Fruit fly (Drosophila melanogaster) whole organism, embryonic: ENCODE results near the gene aru.

ENCODE experiments used
- Aef1 ChIP-seq: fragments of 200-800 bp; sonication (Bioruptor generic); IDR thresholded peaks from 3 replicates; pipeline ENCODE4 v1.3.6; 2022; ENCODE audit warnings: missing biosample characterization, missing genetic modification characterization
- Atf6 ChIP-seq: fragments of 200-800 bp; sonication (Bioruptor generic); IDR thresholded peaks from 2 replicates; pipeline ENCODE4 v1.3.6; 2022; ENCODE audit warnings: missing biosample characterization, missing genetic modification characterization
- B-H2 ChIP-seq: fragments of 200-800 bp; sonication (Bioruptor generic); optimal IDR thresholded peaks from 2 replicates; lab custom pipeline; 2018; ENCODE audit warnings: missing biosample characterization, mild to moderate bottlenecking, missing genetic modification characterization
- CG10267 ChIP-seq: fragments of 200-800 bp; sonication (Bioruptor generic); optimal IDR thresholded peaks from 2 replicates; lab custom pipeline; 2018; ENCODE audit warnings: missing biosample characterization, mild to moderate bottlenecking, missing genetic modification characterization, moderate library complexity
- CG10274 ChIP-seq: fragments of 200-800 bp; sonication (Bioruptor generic); optimal IDR thresholded peaks from 3 replicates; lab custom pipeline; 2017; ENCODE audit warnings: missing biosample characterization, mild to moderate bottlenecking, missing genetic modification characterization
- CG12659 ChIP-seq: fragments of 200-800 bp; sonication (Bioruptor generic); optimal IDR thresholded peaks from 3 replicates; lab custom pipeline; 2017; ENCODE audit warnings: mild to moderate bottlenecking, missing biosample characterization, missing genetic modification reagents, missing genetic modification characterization
- CG12744 ChIP-seq: fragments of 200-800 bp; sonication (Bioruptor generic); optimal IDR thresholded peaks from 2 replicates; lab custom pipeline; 2016; ENCODE audit warnings: missing biosample characterization, missing genetic modification characterization
- CG13624 ChIP-seq: fragments of 200-800 bp; sonication (Bioruptor generic); optimal IDR thresholded peaks from 2 replicates; lab custom pipeline; 2016; ENCODE audit warnings: missing biosample characterization, missing genetic modification characterization
- CG1603 ChIP-seq: fragments of 200-800 bp; sonication (Bioruptor generic); optimal IDR thresholded peaks from 2 replicates; lab custom pipeline; 2019; ENCODE audit warnings: missing biosample characterization, mild to moderate bottlenecking, missing genetic modification characterization, moderate library complexity
- CG16779 ChIP-seq: fragments of 200-800 bp; sonication (Bioruptor generic); IDR thresholded peaks from 2 replicates; pipeline ENCODE4 v1.3.6; 2022; ENCODE audit warnings: missing biosample characterization, missing genetic modification characterization
- CG16863 ChIP-seq: fragments of 200-800 bp; sonication (Bioruptor generic); optimal IDR thresholded peaks from 3 replicates; lab custom pipeline; 2016; ENCODE audit warnings: missing biosample characterization, missing genetic modification characterization
- CG17328 ChIP-seq: fragments of 200-800 bp; sonication (Bioruptor generic); IDR thresholded peaks from 2 replicates; pipeline ENCODE4 v1.3.6; 2022; ENCODE audit warnings: missing biosample characterization, missing genetic modification characterization
- CG17612 ChIP-seq: fragments of 200-800 bp; sonication (Bioruptor generic); IDR thresholded peaks from 2 replicates; pipeline ENCODE4 v1.3.6; 2022; ENCODE audit warnings: missing biosample characterization, missing genetic modification characterization
- CG18476 ChIP-seq: fragments of 200-800 bp; sonication (Bioruptor generic); optimal IDR thresholded peaks from 2 replicates; lab custom pipeline; 2016; ENCODE audit warnings: missing biosample characterization, mild to moderate bottlenecking, missing genetic modification characterization
- CG18619 ChIP-seq: fragments of 200-800 bp; sonication (Bioruptor generic); optimal IDR thresholded peaks from 3 replicates; lab custom pipeline; 2017; ENCODE audit warnings: missing biosample characterization, mild to moderate bottlenecking, missing genetic modification characterization
- CG2678 ChIP-seq: fragments of 200-800 bp; sonication (Bioruptor generic); optimal IDR thresholded peaks from 3 replicates; lab custom pipeline; 2019; ENCODE audit warnings: missing biosample characterization, mild to moderate bottlenecking, missing genetic modification characterization, moderate library complexity
- CG4617 ChIP-seq: fragments of 200-800 bp; sonication (Bioruptor generic); optimal IDR thresholded peaks from 3 replicates; lab custom pipeline; 2016; ENCODE audit warnings: missing biosample characterization, missing genetic modification characterization, borderline replicate concordance
- CG7786 ChIP-seq: fragments of 200-800 bp; sonication (Bioruptor generic); optimal IDR thresholded peaks from 2 replicates; lab custom pipeline; 2016; ENCODE audit warnings: missing biosample characterization, missing genetic modification characterization
- CG9817 ChIP-seq: fragments of 200-800 bp; sonication (Bioruptor generic); optimal IDR thresholded peaks from 2 replicates; lab custom pipeline; 2018; ENCODE audit warnings: missing biosample characterization, mild to moderate bottlenecking, missing genetic modification characterization, moderate library complexity
- CG9932 ChIP-seq: fragments of 200-800 bp; sonication (Bioruptor generic); IDR thresholded peaks from 2 replicates; pipeline ENCODE4 v1.3.6; 2022; ENCODE audit warnings: missing biosample characterization, missing genetic modification characterization
- CHES-1-like ChIP-seq: fragments of 200-800 bp; sonication (Bioruptor generic); optimal IDR thresholded peaks from 2 replicates; lab custom pipeline; 2016; ENCODE audit warnings: missing biosample characterization, missing genetic modification characterization
- D19A ChIP-seq: fragments of 200-800 bp; optimal IDR thresholded peaks from 3 replicates; lab custom pipeline; 2019; ENCODE audit warnings: missing biosample characterization, mild to moderate bottlenecking, missing genetic modification characterization, moderate library complexity
- Dll ChIP-seq: fragments of 200-800 bp; sonication (Bioruptor generic); IDR thresholded peaks from 4 replicates; pipeline ENCODE4 v1.3.6; 2022; ENCODE audit warnings: missing biosample characterization, missing genetic modification characterization; ENCODE audit not compliant: partially characterized antibody
- Gug ChIP-seq: fragments of 200-800 bp; sonication (Bioruptor generic); IDR thresholded peaks from 4 replicates; pipeline ENCODE4 v1.3.6; 2022; ENCODE audit warnings: missing biosample characterization, missing genetic modification characterization
- Hmr ChIP-seq: fragments of 200-800 bp; sonication (Bioruptor generic); optimal IDR thresholded peaks from 3 replicates; lab custom pipeline; 2017; ENCODE audit warnings: mild to moderate bottlenecking, missing biosample characterization, missing genetic modification reagents, missing genetic modification characterization
- Hr51 ChIP-seq, 2 experiments: fragments of 200-800 bp; sonication (Bioruptor generic); optimal IDR thresholded peaks; 2 replicates in 1 of 2; 3 replicates in 1 of 2; lab custom pipeline; 2016 to 2018; ENCODE audit warnings: missing biosample characterization in 2 of 2, missing genetic modification characterization in 2 of 2, mild to moderate bottlenecking in 1 of 2, moderate library complexity in 1 of 2
- Lhr ChIP-seq: fragments of 200-800 bp; sonication (Bioruptor generic); optimal IDR thresholded peaks from 3 replicates; lab custom pipeline; 2017; ENCODE audit warnings: mild to moderate bottlenecking, missing biosample characterization, missing genetic modification reagents, missing genetic modification characterization
- Neu2 ChIP-seq: fragments of 200-800 bp; sonication (Bioruptor generic); optimal IDR thresholded peaks from 3 replicates; lab custom pipeline; 2016; ENCODE audit warnings: missing biosample characterization, missing genetic modification characterization, borderline replicate concordance
- Ravus ChIP-seq: fragments of 200-800 bp; sonication (Bioruptor generic); IDR thresholded peaks from 2 replicates; pipeline ENCODE4 v1.3.6; 2022; ENCODE audit warnings: missing biosample characterization, missing genetic modification characterization
- Six4 ChIP-seq: fragments of 200-800 bp; sonication (Bioruptor generic); optimal IDR thresholded peaks from 2 replicates; lab custom pipeline; 2016; ENCODE audit warnings: missing biosample characterization, missing genetic modification characterization
- Ssrp ChIP-seq: fragments of 200-800 bp; sonication (Bioruptor generic); optimal IDR thresholded peaks from 2 replicates; lab custom pipeline; 2018; ENCODE audit warnings: missing biosample characterization, mild to moderate bottlenecking, missing genetic modification characterization, moderate library complexity
- TFAM ChIP-seq: fragments of 200-800 bp; sonication (Bioruptor generic); optimal IDR thresholded peaks from 2 replicates; lab custom pipeline; 2017; ENCODE audit warnings: missing biosample characterization, missing genetic modification characterization, inconsistent platforms
- abd-A ChIP-seq: fragments of 200-800 bp; sonication (Bioruptor generic); optimal IDR thresholded peaks from 3 replicates; lab custom pipeline; 2019; ENCODE audit warnings: missing biosample characterization, mild to moderate bottlenecking, missing genetic modification characterization, moderate library complexity
- al ChIP-seq: fragments of 200-800 bp; sonication (Bioruptor generic); IDR thresholded peaks from 2 replicates; pipeline ENCODE4 v1.3.6; 2022; ENCODE audit warnings: missing biosample characterization, missing genetic modification characterization
- aop ChIP-seq: fragments of 200-800 bp; sonication (Bioruptor generic); IDR thresholded peaks from 2 replicates; pipeline ENCODE4 v1.3.6; 2022; ENCODE audit warnings: missing biosample characterization, missing genetic modification characterization
- ap ChIP-seq: fragments of 200-800 bp; sonication (Bioruptor generic); IDR thresholded peaks from 2 replicates; pipeline ENCODE4 v1.3.6; 2022; ENCODE audit warnings: missing biosample characterization, missing genetic modification characterization
- az2 ChIP-seq: fragments of 200-800 bp; sonication (Bioruptor generic); optimal IDR thresholded peaks from 3 replicates; lab custom pipeline; 2016; ENCODE audit warnings: missing biosample characterization, missing genetic modification characterization
- dati ChIP-seq: fragments of 200-800 bp; sonication (Bioruptor generic); IDR thresholded peaks from 2 replicates; pipeline ENCODE4 v1.3.6; 2022; ENCODE audit warnings: missing biosample characterization, missing genetic modification characterization
- dimm ChIP-seq: fragments of 200-800 bp; sonication (Bioruptor generic); IDR thresholded peaks from 2 replicates; pipeline ENCODE4 v1.3.6; 2022; ENCODE audit warnings: missing biosample characterization, missing genetic modification characterization
- fd64A ChIP-seq: fragments of 200-800 bp; sonication (Bioruptor generic); optimal IDR thresholded peaks from 3 replicates; lab custom pipeline; 2018; ENCODE audit warnings: missing biosample characterization, mild to moderate bottlenecking, missing genetic modification characterization
- grn ChIP-seq: fragments of 200-800 bp; sonication (Bioruptor generic); optimal IDR thresholded peaks from 3 replicates; lab custom pipeline; 2017; ENCODE audit warnings: missing biosample characterization, missing genetic modification characterization
- hth ChIP-seq: fragments of >200 bp; optimal IDR thresholded peaks from 2 replicates; lab custom pipeline; 2017; ENCODE audit warnings: inconsistent platforms
- jigr1 ChIP-seq: fragments of 200-800 bp; sonication (Bioruptor generic); IDR thresholded peaks from 3 replicates; pipeline ENCODE4 v1.3.6; 2022; ENCODE audit warnings: missing biosample characterization, missing genetic modification characterization
- klu ChIP-seq: fragments of 200-800 bp; sonication (Bioruptor generic); IDR thresholded peaks from 2 replicates; pipeline ENCODE4 v1.3.6; 2022; ENCODE audit warnings: missing biosample characterization, missing genetic modification characterization
- knrl ChIP-seq: fragments of 200-800 bp; sonication (Bioruptor generic); IDR thresholded peaks from 3 replicates; pipeline ENCODE4 v1.3.6; 2022; ENCODE audit warnings: missing biosample characterization, missing genetic modification characterization; ENCODE audit not compliant: partially characterized antibody
- lilli ChIP-seq: fragments of 200-800 bp; sonication (Bioruptor generic); optimal IDR thresholded peaks from 3 replicates; lab custom pipeline; 2016; ENCODE audit warnings: missing biosample characterization, missing genetic modification characterization
- lola ChIP-seq, 3 experiments: fragments of >200 bp in 2 of 3; fragments of 200-800 bp in 1 of 3; sonication (Bioruptor generic) in 1 of 3; optimal IDR thresholded peaks; 2 replicates each; lab custom pipeline; 2017 to 2019; ENCODE audit warnings: missing biosample characterization in 3 of 3, missing genetic modification characterization in 3 of 3, mild to moderate bottlenecking in 1 of 3, moderate library complexity in 1 of 3
- mirr ChIP-seq: fragments of 200-800 bp; sonication (Bioruptor generic); optimal IDR thresholded peaks from 3 replicates; lab custom pipeline; 2018; ENCODE audit warnings: missing biosample characterization, mild to moderate bottlenecking, missing genetic modification characterization
- sr ChIP-seq: fragments of 200-800 bp; sonication (Bioruptor generic); IDR thresholded peaks from 3 replicates; pipeline ENCODE4 v1.3.6; 2022; ENCODE audit warnings: missing biosample characterization, missing genetic modification characterization
- vvl ChIP-seq: fragments of 200-800 bp; sonication (Bioruptor generic); IDR thresholded peaks from 2 replicates; pipeline ENCODE4 v1.3.6; 2022; ENCODE audit warnings: missing biosample characterization, missing genetic modification characterization

aru gene

DNA sequence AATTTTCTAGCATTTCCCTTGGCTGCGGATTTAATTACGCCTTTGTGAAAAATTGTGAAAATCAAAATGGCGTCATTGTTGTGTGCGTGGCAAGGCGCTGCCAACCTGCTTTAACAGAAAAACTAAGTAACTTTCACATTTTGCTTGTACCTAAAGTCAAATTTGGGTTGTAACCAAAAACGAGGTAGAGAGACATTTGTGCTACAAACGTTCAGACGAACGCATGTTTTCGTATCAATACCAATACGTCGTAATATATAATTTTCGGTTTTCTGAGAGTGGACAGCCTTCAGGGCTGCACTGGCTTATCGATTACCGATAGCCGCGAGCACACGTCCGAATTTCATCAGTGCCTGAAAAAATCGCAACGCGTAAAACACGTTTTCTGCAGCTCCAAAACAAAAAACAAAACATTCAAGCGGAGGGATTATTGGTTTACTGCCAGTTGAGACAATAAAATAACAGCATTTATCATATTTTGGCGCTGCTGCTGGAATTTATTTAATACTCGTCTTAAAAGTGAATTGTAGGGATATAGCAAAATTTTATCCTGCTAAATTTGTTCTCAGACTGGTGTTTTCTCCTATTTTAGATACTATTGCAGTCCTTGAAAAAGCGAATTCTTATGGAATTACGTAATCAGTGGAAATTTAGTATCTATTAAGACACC, 2.7 kb upstream of the aru start (continued):
- TF ChIP-seq dati (GFP tag; lab: Robert Waterston, UW): 0 out of 2 replicates have a peak, but pooled peaks have one; percentile 10
- peak; percentile 74 for TF ChIP-seq az2 (GFP tag; lab: Kevin White, UChicago)
- peak; percentile 80 for TF ChIP-seq CG7786
- TF ChIP-seq CG12659 (GFP tag; lab: Kevin White, UChicago): peak; percentile 82
- peak; percentile 64 for TF ChIP-seq Six4 (GFP tag; lab: Kevin White, UChicago)
- TF ChIP-seq CG9817 (tag; lab: Kevin White, UChicago): peak; percentile 64
- TF ChIP-seq klu: peak; percentile 24; the same call in 1 of the 2 replicates
- peak; percentile 92 for TF ChIP-seq CG13624 (GFP tag; lab: Kevin White, UChicago)
- TF ChIP-seq Ravus (GFP tag; lab: Robert Waterston, UW): no peak
- TF ChIP-seq dimm (GFP tag; lab: Robert Waterston, UW): no peak
- peak; percentile 71 for TF ChIP-seq CG2678 (tag; lab: Kevin White, UChicago)
- TF ChIP-seq D19A (tag; lab: Kevin White, UChicago): peak; percentile 30
- TF ChIP-seq Ssrp: peak; percentile 67
- no peak for TF ChIP-seq mirr (GFP tag; lab: Kevin White, UChicago)
- peak in 1 of 3 experiments; percentile 38 for TF ChIP-seq lola (GFP tag; optimal IDR thresholded peaks at IDR 0.05; lab: Kevin White, UChicago)
- peak; percentile 78 for TF ChIP-seq CG9932 (GFP tag; lab: Robert Waterston, UW)
- TF ChIP-seq CG17328 (GFP tag; lab: Robert Waterston, UW): peak; percentile 78
- no peak for TF ChIP-seq Neu2 (GFP tag; lab: Kevin White, UChicago)
- no peak for TF ChIP-seq CG16779 (GFP tag; lab: Robert Waterston, UW)
- TF ChIP-seq Lhr (GFP tag; lab: Kevin White, UChicago): peak; percentile 41
- TF ChIP-seq lilli (GFP tag; lab: Kevin White, UChicago): peak; percentile 85
- TF ChIP-seq CG10267 (tag; lab: Kevin White, UChicago): peak; percentile 29
- peak; percentile 60 for TF ChIP-seq CG4617 (GFP tag; lab: Kevin White, UChicago)
- no peak for TF ChIP-seq sr (GFP tag; lab: Robert Waterston, UW)
- TF ChIP-seq B-H2: peak; percentile 11
- TF ChIP-seq Aef1 (GFP tag; lab: Robert Waterston, UW): peak; percentile 58
- TF ChIP-seq al (GFP tag; lab: Robert Waterston, UW): peak; percentile 64
- peak; percentile 69 for TF ChIP-seq CG16863
- TF ChIP-seq Gug (GFP tag; lab: Robert Waterston, UW): peak; percentile 71
- peak; percentile 50; the same call in 1 of the 4 replicates for TF ChIP-seq Dll
- TF ChIP-seq CG1603: peak; percentile 77
- no peak for TF ChIP-seq grn
- TF ChIP-seq CHES-1-like (GFP tag; lab: Kevin White, UChicago): peak; percentile 81
- TF ChIP-seq TFAM (GFP tag; lab: Kevin White, UChicago): no peak
- TF ChIP-seq CG12744: peak; percentile 8
- no peak for TF ChIP-seq hth (lab: Kevin White, UChicago)
- peak; percentile 50 for TF ChIP-seq Hmr (GFP tag; lab: Kevin White, UChicago)
- no peak for TF ChIP-seq CG10274 (GFP tag; lab: Kevin White, UChicago)
- TF ChIP-seq CG17612 (GFP tag; lab: Robert Waterston, UW): no peak
- no peak for TF ChIP-seq aop (GFP tag; lab: Robert Waterston, UW)
- TF ChIP-seq jigr1 (GFP tag; lab: Robert Waterston, UW): no peak
- TF ChIP-seq Atf6: peak; percentile 70
- peak; percentile 67 to 71 for TF ChIP-seq Hr51 (GFP tag; optimal IDR thresholded peaks at IDR 0.05; lab: Kevin White, UChicago)
- peak; percentile 52; the same call in 2 of the 3 replicates for TF ChIP-seq knrl (GFP tag; lab: Robert Waterston, UW)
- TF ChIP-seq CG18476: peak; percentile 62
- TF ChIP-seq ap: peak; percentile 46
- no peak for TF ChIP-seq fd64A (GFP tag; lab: Kevin White, UChicago)
- TF ChIP-seq CG18619 (GFP tag; lab: Kevin White, UChicago): peak; percentile 64
- peak; percentile 80 for TF ChIP-seq vvl (GFP tag; lab: Robert Waterston, UW)
- no peak for TF ChIP-seq abd-A (tag; lab: Kevin White, UChicago)
